Worm (Caenorhabditis elegans): ENCODE data around the gene ZC250.4.

ce11 chrV:5782687-5783086, 30.2 kb downstream of the ZC250.4 start, which contains the start of gene fbxa-183:
- TF ChIP-seq nhr-237 (tag; optimal IDR thresholded peaks at IDR 0.05) (no peak), snpc-4 (tag; optimal IDR thresholded peaks at IDR 0.05) (no peak), unc-62 (GFP tag; optimal IDR thresholded peaks at IDR 0.05) (no peak), nhr-76 (tag; optimal IDR thresholded peaks at IDR 0.05) (no peak), ceh-43 (GFP tag; optimal IDR thresholded peaks at IDR 0.05) (no peak), lsy-2 (tag; optimal IDR thresholded peaks at IDR 0.05) (no peak), ztf-11 (tag; optimal IDR thresholded peaks at IDR 0.05) (no peak), ceh-39 (tag; optimal IDR thresholded peaks at IDR 0.05) (no peak), mab-5 (tag; optimal IDR thresholded peaks at IDR 0.05) (no peak), elt-3 (tag; optimal IDR thresholded peaks at IDR 0.05) (no peak), lin-13 (tag; optimal IDR thresholded peaks at IDR 0.05) (no peak)

All from whole organism, mixed stage, embryonic.